Worm (Caenorhabditis elegans) whole organism, L4 larva: ENCODE results near the gene T11F9.14.

Experiments
- ama-1 ChIP-seq: fragments of 150-350 bp; optimal IDR thresholded peaks from 2 replicates; lab custom pipeline; 2014; ENCODE audit warnings: inconsistent platforms, mixed read lengths
- ces-1 ChIP-seq: fragments of 150-350 bp; sonication (generic microtip); optimal IDR thresholded peaks from 4 replicates; lab custom pipeline; 2014; ENCODE audit warnings: missing biosample characterization, missing genetic modification reagents, missing genetic modification characterization
- daf-12 ChIP-seq: fragments of 150-350 bp; optimal IDR thresholded peaks from 2 replicates; lab custom pipeline; 2014; ENCODE audit warnings: missing biosample characterization, missing genetic modification reagents, missing genetic modification characterization
- fkh-10 ChIP-seq: fragments of 150-350 bp; optimal IDR thresholded peaks from 2 replicates; lab custom pipeline; 2014; ENCODE audit warnings: missing biosample characterization, missing genetic modification reagents, missing genetic modification characterization
- nhr-102 ChIP-seq: sonication (generic microtip); optimal IDR thresholded peaks from 2 replicates; lab custom pipeline; 2016; ENCODE audit warnings: mild to moderate bottlenecking, missing genetic modification characterization, moderate library complexity, missing compliant biosample characterization
- nhr-25 ChIP-seq: sonication (generic microtip); optimal IDR thresholded peaks from 2 replicates; lab custom pipeline; 2017; ENCODE audit warnings: missing genetic modification characterization, mild to moderate bottlenecking, missing compliant biosample characterization, antibody characterized with exemption, moderate library complexity, borderline replicate concordance; ENCODE audit not compliant: insufficient read depth
- nhr-6 ChIP-seq: fragments of 150-350 bp; optimal IDR thresholded peaks from 2 replicates; lab custom pipeline; 2014; ENCODE audit warnings: missing biosample characterization, missing genetic modification characterization
- unc-130 ChIP-seq: sonication (generic microtip); optimal IDR thresholded peaks from 2 replicates; lab custom pipeline; 2016; ENCODE audit warnings: missing genetic modification reagents, missing genetic modification characterization, missing compliant biosample characterization

- no peak for TF ChIP-seq nhr-25 (tag; lab: Kevin White, UChicago)
- TF ChIP-seq ces-1 (GFP tag; lab: Kevin White, UChicago): no peak
- TF ChIP-seq nhr-6 (tag; lab: Kevin White, UChicago): no peak
- TF ChIP-seq fkh-10: no peak
- TF ChIP-seq nhr-102 (tag; lab: Kevin White, UChicago): no peak
- TF ChIP-seq ama-1 (lab: Kevin White, UChicago): no peak
- no peak for TF ChIP-seq unc-130
- TF ChIP-seq daf-12 (tag; lab: Kevin White, UChicago): no peak
Measured at ce11 chrV:11516141-11516591, 35.5 kb upstream of the T11F9.14 start, which contains the start of gene sdz-8.
